Worm (Caenorhabditis elegans): ENCODE measurements around the gene srx-14.

ce11 chrIV:1067430-1067829 lies 46.1 kb downstream of the srx-14 start, which contains the start of gene znf-782:
- TF ChIP-seq ceh-24 (tag; optimal IDR thresholded peaks at IDR 0.05) (no peak), C38D4.7 (GFP tag; optimal IDR thresholded peaks at IDR 0.05) (no peak), fkh-10 (GFP tag; optimal IDR thresholded peaks at IDR 0.05) (no peak), Y22D7AL.16 (tag; optimal IDR thresholded peaks at IDR 0.05) (no peak)

All from whole organism, late embryonic.